Fruit fly (Drosophila melanogaster) whole organism, embryonic: ENCODE results near the gene CG33298.

ENCODE experiments used
- Atf6 ChIP-seq: fragments of 200-800 bp; sonication (Bioruptor generic); IDR thresholded peaks from 2 replicates; pipeline ENCODE4 v1.3.6; 2022; ENCODE audit warnings: missing biosample characterization, missing genetic modification characterization
- C15 ChIP-seq: fragments of 200-800 bp; sonication (Bioruptor generic); IDR thresholded peaks from 3 replicates; pipeline ENCODE4 v1.3.6; 2022; ENCODE audit warnings: missing biosample characterization, missing genetic modification characterization
- CG10431 ChIP-seq: fragments of 200-800 bp; sonication (Bioruptor generic); optimal IDR thresholded peaks from 3 replicates; lab custom pipeline; 2018; ENCODE audit warnings: missing biosample characterization, mild to moderate bottlenecking, missing genetic modification characterization
- CG10543 ChIP-seq: fragments of 200-800 bp; sonication (Bioruptor generic); optimal IDR thresholded peaks from 3 replicates; lab custom pipeline; 2017; ENCODE audit warnings: missing biosample characterization, mild to moderate bottlenecking, missing genetic modification characterization, moderate library complexity
- CG11695 ChIP-seq: fragments of 200-800 bp; sonication (Bioruptor generic); IDR thresholded peaks from 3 replicates; pipeline ENCODE4 v1.3.6; 2022; ENCODE audit warnings: missing biosample characterization, missing genetic modification characterization
- CG12659 ChIP-seq: fragments of 200-800 bp; sonication (Bioruptor generic); optimal IDR thresholded peaks from 3 replicates; lab custom pipeline; 2017; ENCODE audit warnings: mild to moderate bottlenecking, missing biosample characterization, missing genetic modification reagents, missing genetic modification characterization
- CG13123 ChIP-seq: fragments of 200-800 bp; sonication (Bioruptor generic); optimal IDR thresholded peaks from 2 replicates; lab custom pipeline; 2016; ENCODE audit warnings: missing biosample characterization, missing genetic modification characterization
- CG13287 ChIP-seq: fragments of 200-800 bp; sonication (Bioruptor generic); IDR thresholded peaks from 2 replicates; pipeline ENCODE4 v1.3.6; 2022; ENCODE audit warnings: missing biosample characterization, missing genetic modification characterization; ENCODE audit not compliant: partially characterized antibody
- CG15073 ChIP-seq: fragments of 200-800 bp; sonication (Bioruptor generic); optimal IDR thresholded peaks from 2 replicates; lab custom pipeline; 2016; ENCODE audit warnings: missing biosample characterization, missing genetic modification characterization
- CG16813 ChIP-seq: fragments of 200-800 bp; sonication (Bioruptor generic); IDR thresholded peaks from 3 replicates; pipeline ENCODE4 v1.3.6; 2022; ENCODE audit warnings: missing biosample characterization, missing genetic modification characterization; ENCODE audit not compliant: partially characterized antibody
- CG17802 ChIP-seq: fragments of 200-800 bp; sonication (Bioruptor generic); optimal IDR thresholded peaks from 2 replicates; lab custom pipeline; 2018; ENCODE audit warnings: missing biosample characterization, mild to moderate bottlenecking, missing genetic modification characterization, moderate library complexity
- CG2116 ChIP-seq: fragments of 200-800 bp; sonication (Bioruptor generic); optimal IDR thresholded peaks from 3 replicates; lab custom pipeline; 2018; ENCODE audit warnings: missing biosample characterization, mild to moderate bottlenecking, missing genetic modification characterization
- CG2678 ChIP-seq: fragments of 200-800 bp; sonication (Bioruptor generic); optimal IDR thresholded peaks from 3 replicates; lab custom pipeline; 2019; ENCODE audit warnings: missing biosample characterization, mild to moderate bottlenecking, missing genetic modification characterization, moderate library complexity
- CG3163 ChIP-seq: fragments of 200-800 bp; sonication (Bioruptor generic); optimal IDR thresholded peaks from 3 replicates; lab custom pipeline; 2016; ENCODE audit warnings: missing biosample characterization, missing genetic modification characterization
- CG32767 ChIP-seq: fragments of 200-800 bp; sonication (Bioruptor generic); IDR thresholded peaks from 2 replicates; pipeline ENCODE4 v1.3.6; 2022; ENCODE audit warnings: missing biosample characterization, missing genetic modification characterization
- CG33213 ChIP-seq: fragments of 200-800 bp; sonication (Bioruptor generic); optimal IDR thresholded peaks from 3 replicates; lab custom pipeline; 2016; ENCODE audit warnings: missing biosample characterization, missing genetic modification characterization
- CG4820 ChIP-seq: fragments of 200-800 bp; sonication (Bioruptor generic); optimal IDR thresholded peaks from 3 replicates; lab custom pipeline; 2016; ENCODE audit warnings: missing biosample characterization, missing genetic modification characterization
- CG7745 ChIP-seq: fragments of 200-800 bp; sonication (Bioruptor generic); optimal IDR thresholded peaks from 2 replicates; lab custom pipeline; 2018; ENCODE audit warnings: missing biosample characterization, mild to moderate bottlenecking, missing genetic modification characterization, moderate library complexity
- CG8944 ChIP-seq: fragments of 200-800 bp; sonication (Bioruptor generic); optimal IDR thresholded peaks from 3 replicates; lab custom pipeline; 2016; ENCODE audit warnings: missing biosample characterization, missing genetic modification characterization
- CG9215 ChIP-seq: fragments of 200-800 bp; sonication (Bioruptor generic); IDR thresholded peaks from 2 replicates; pipeline ENCODE4 v1.3.6; 2022; ENCODE audit warnings: missing biosample characterization, missing genetic modification characterization
- CG9932 ChIP-seq: fragments of 200-800 bp; sonication (Bioruptor generic); IDR thresholded peaks from 2 replicates; pipeline ENCODE4 v1.3.6; 2022; ENCODE audit warnings: missing biosample characterization, missing genetic modification characterization
- Doc2 ChIP-seq: fragments of 200-800 bp; sonication (Bioruptor generic); IDR thresholded peaks from 2 replicates; pipeline ENCODE4 v1.3.6; 2022; ENCODE audit warnings: missing biosample characterization, missing genetic modification characterization
- Dref ChIP-seq: fragments of 200-800 bp; sonication (Bioruptor generic); IDR thresholded peaks from 2 replicates; pipeline ENCODE4 v1.3.6; 2022; ENCODE audit warnings: missing biosample characterization, missing genetic modification characterization
- E2f2 ChIP-seq: fragments of 200-800 bp; sonication (Bioruptor generic); IDR thresholded peaks from 2 replicates; pipeline ENCODE4 v1.3.6; 2022; ENCODE audit warnings: missing biosample characterization, missing genetic modification characterization
- HLHmδ ChIP-seq: fragments of 200-800 bp; sonication (Bioruptor generic); optimal IDR thresholded peaks from 2 replicates; lab custom pipeline; 2018; ENCODE audit warnings: missing biosample characterization, mild to moderate bottlenecking, missing genetic modification characterization, moderate library complexity
- HmgZ ChIP-seq: fragments of 200-800 bp; sonication (Bioruptor generic); optimal IDR thresholded peaks from 2 replicates; lab custom pipeline; 2018; ENCODE audit warnings: missing biosample characterization, mild to moderate bottlenecking, missing genetic modification characterization
- Hr78 ChIP-seq, 2 experiments: fragments of 200-800 bp in 1 of 2; fragments of >200 bp in 1 of 2; sonication (Bioruptor generic) in 1 of 2; optimal IDR thresholded peaks; 2 replicates each; lab custom pipeline; 2017 to 2019; ENCODE audit warnings: missing biosample characterization in 2 of 2, missing genetic modification characterization in 2 of 2, mild to moderate bottlenecking in 1 of 2, moderate library complexity in 1 of 2
- Meics ChIP-seq: fragments of 200-800 bp; sonication (Bioruptor generic); optimal IDR thresholded peaks from 2 replicates; lab custom pipeline; 2017; ENCODE audit warnings: missing biosample characterization, mild to moderate bottlenecking, missing genetic modification characterization
- TFAM ChIP-seq: fragments of 200-800 bp; sonication (Bioruptor generic); optimal IDR thresholded peaks from 2 replicates; lab custom pipeline; 2017; ENCODE audit warnings: missing biosample characterization, missing genetic modification characterization, inconsistent platforms
- Taf1 ChIP-seq: fragments of 200-800 bp; sonication (Bioruptor generic); IDR thresholded peaks from 2 replicates; pipeline ENCODE4 v1.3.6; 2022; ENCODE audit warnings: missing biosample characterization, missing genetic modification characterization
- bab2 ChIP-seq: fragments of 200-800 bp; sonication (Bioruptor generic); optimal IDR thresholded peaks from 2 replicates; lab custom pipeline; 2016; ENCODE audit warnings: missing biosample characterization, missing genetic modification characterization
- bigmax ChIP-seq: fragments of 200-800 bp; sonication (Bioruptor generic); optimal IDR thresholded peaks from 2 replicates; lab custom pipeline; 2018; ENCODE audit warnings: missing biosample characterization, mild to moderate bottlenecking, missing genetic modification characterization
- br ChIP-seq: fragments of >200 bp; optimal IDR thresholded peaks from 2 replicates; lab custom pipeline; 2017
- btn ChIP-seq: fragments of 200-800 bp; sonication (Bioruptor generic); optimal IDR thresholded peaks from 2 replicates; lab custom pipeline; 2016; ENCODE audit warnings: missing biosample characterization, missing genetic modification characterization
- chif ChIP-seq, 2 experiments: fragments of 200-800 bp; sonication (Bioruptor generic); optimal IDR thresholded peaks; 3 replicates each; lab custom pipeline; 2016; ENCODE audit warnings: missing biosample characterization in 2 of 2, missing genetic modification characterization in 2 of 2
- crp ChIP-seq, 2 experiments: fragments of 200-800 bp; sonication (Bioruptor generic); optimal IDR thresholded peaks; 2 replicates in 1 of 2; 3 replicates in 1 of 2; lab custom pipeline; 2017; ENCODE audit warnings: missing biosample characterization in 2 of 2, missing genetic modification characterization in 2 of 2, mild to moderate bottlenecking in 1 of 2, moderate library complexity in 1 of 2
- dm ChIP-seq: fragments of 200-800 bp; sonication (Bioruptor generic); optimal IDR thresholded peaks from 3 replicates; lab custom pipeline; 2016; ENCODE audit warnings: missing biosample characterization, missing genetic modification characterization
- dmrt99B ChIP-seq: fragments of 200-800 bp; sonication (Bioruptor generic); optimal IDR thresholded peaks from 2 replicates; lab custom pipeline; 2018; ENCODE audit warnings: missing biosample characterization, mild to moderate bottlenecking, missing genetic modification characterization, moderate library complexity
- ewg ChIP-seq: fragments of 200-800 bp; sonication (Bioruptor generic); optimal IDR thresholded peaks from 3 replicates; lab custom pipeline; 2017; ENCODE audit warnings: mild to moderate bottlenecking, missing biosample characterization, missing genetic modification reagents, missing genetic modification characterization
- ftz-f1 ChIP-seq: fragments of 200-800 bp; sonication (Bioruptor generic); optimal IDR thresholded peaks from 2 replicates; lab custom pipeline; 2016; ENCODE audit warnings: missing biosample characterization, missing genetic modification characterization
- gem ChIP-seq: fragments of 200-800 bp; sonication (Bioruptor generic); optimal IDR thresholded peaks from 2 replicates; lab custom pipeline; 2019; ENCODE audit warnings: missing biosample characterization, mild to moderate bottlenecking, missing genetic modification characterization, moderate library complexity
- gro ChIP-seq: fragments of 200-800 bp; sonication (Bioruptor generic); optimal IDR thresholded peaks from 2 replicates; lab custom pipeline; 2016; ENCODE audit warnings: missing biosample characterization, missing genetic modification characterization
- hb ChIP-seq: fragments of 200-800 bp; sonication (Bioruptor generic); IDR thresholded peaks from 3 replicates; pipeline ENCODE4 v1.3.6; 2022; ENCODE audit warnings: missing biosample characterization, missing genetic modification characterization; ENCODE audit not compliant: partially characterized antibody
- hbn ChIP-seq: fragments of 200-800 bp; sonication (Bioruptor generic); IDR thresholded peaks from 2 replicates; pipeline ENCODE4 v1.3.6; 2022; ENCODE audit warnings: missing biosample characterization, missing genetic modification characterization; ENCODE audit not compliant: partially characterized antibody
- her ChIP-seq: fragments of 200-800 bp; sonication (Bioruptor generic); optimal IDR thresholded peaks from 2 replicates; lab custom pipeline; 2016; ENCODE audit warnings: missing biosample characterization, missing genetic modification characterization
- insv ChIP-seq, 2 experiments: fragments of 200-800 bp; sonication (Bioruptor generic); optimal IDR thresholded peaks; 3 replicates each; lab custom pipeline; 2016 to 2018; ENCODE audit warnings: missing biosample characterization in 2 of 2, missing genetic modification characterization in 2 of 2
- lilli ChIP-seq: fragments of 200-800 bp; sonication (Bioruptor generic); optimal IDR thresholded peaks from 3 replicates; lab custom pipeline; 2016; ENCODE audit warnings: missing biosample characterization, missing genetic modification characterization
- onecut ChIP-seq: fragments of 200-800 bp; sonication (Bioruptor generic); IDR thresholded peaks from 2 replicates; pipeline ENCODE4 v1.3.6; 2022; ENCODE audit warnings: missing biosample characterization, missing genetic modification characterization
- repo ChIP-seq: fragments of 200-800 bp; sonication (Bioruptor generic); optimal IDR thresholded peaks from 2 replicates; lab custom pipeline; 2016; ENCODE audit warnings: missing biosample characterization, missing genetic modification characterization
- slp2 ChIP-seq: fragments of 200-800 bp; sonication (Bioruptor generic); optimal IDR thresholded peaks from 2 replicates; lab custom pipeline; 2016; ENCODE audit warnings: missing biosample characterization, missing genetic modification characterization
- wdn ChIP-seq: fragments of 200-800 bp; sonication (Bioruptor generic); IDR thresholded peaks from 2 replicates; pipeline ENCODE4 v1.3.6; 2022; ENCODE audit warnings: missing biosample characterization, missing genetic modification characterization
- zfh1 ChIP-seq: fragments of 200-800 bp; sonication (Bioruptor generic); IDR thresholded peaks from 3 replicates; pipeline ENCODE4 v1.3.6; 2022; ENCODE audit warnings: missing biosample characterization, missing genetic modification characterization

CG33298 gene

DNA sequence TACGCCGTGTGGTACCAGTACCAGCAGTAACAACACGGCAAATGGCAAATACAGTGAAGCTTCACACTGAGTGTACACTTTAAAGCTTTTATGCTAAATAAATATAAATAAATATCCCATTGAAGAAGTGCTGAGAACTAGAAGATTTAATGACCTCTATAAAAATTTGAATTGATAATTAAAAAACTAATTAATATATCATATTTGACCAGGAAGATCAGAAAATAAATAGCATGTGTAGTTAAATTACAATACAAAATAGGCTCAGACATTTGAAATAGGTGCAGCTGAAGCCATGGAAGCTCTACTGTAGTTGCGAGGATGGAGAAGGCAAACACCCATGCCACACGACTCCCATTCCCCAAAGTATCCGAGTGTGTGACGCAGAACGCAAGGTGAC lies 69.3 kb downstream of the CG33298 start (continued):
- TF ChIP-seq Taf1 (GFP tag; lab: Robert Waterston, UW) = no peak
- no peak for TF ChIP-seq CG15073 (GFP tag; lab: Kevin White, UChicago)
- no peak for TF ChIP-seq onecut (GFP tag; lab: Robert Waterston, UW)
- peak; percentile 47 for TF ChIP-seq CG9215 (GFP tag; lab: Robert Waterston, UW)
- TF ChIP-seq CG2678 (tag; lab: Kevin White, UChicago) = peak; percentile 76
- TF ChIP-seq CG33213 (GFP tag; lab: Kevin White, UChicago) = no peak
- peak; percentile 74 for TF ChIP-seq dmrt99B (tag; lab: Kevin White, UChicago)
- TF ChIP-seq br = no peak
- no peak for TF ChIP-seq E2f2
- no peak for TF ChIP-seq ftz-f1 (GFP tag; lab: Kevin White, UChicago)
- TF ChIP-seq CG4820 (GFP tag; lab: Kevin White, UChicago) = no peak
- no peak for TF ChIP-seq crp (GFP tag; optimal IDR thresholded peaks at IDR 0.05; lab: Kevin White, UChicago)
- TF ChIP-seq Meics (GFP tag; lab: Kevin White, UChicago) = peak; percentile 51
- TF ChIP-seq CG7745 (tag; lab: Kevin White, UChicago) = no peak
- no peak for TF ChIP-seq repo
- TF ChIP-seq CG10543 (GFP tag; lab: Kevin White, UChicago) = peak; percentile 16
- 0 out of 2 replicates have a peak, but pooled peaks have one; percentile 33 for TF ChIP-seq CG32767 (GFP tag; lab: Robert Waterston, UW)
- TF ChIP-seq hb = no peak
- no peak for TF ChIP-seq HmgZ (tag; lab: Kevin White, UChicago)
- no peak for TF ChIP-seq dm (GFP tag; lab: Kevin White, UChicago)
- TF ChIP-seq ewg (GFP tag; lab: Kevin White, UChicago) = peak; percentile 20
- TF ChIP-seq CG10431 = no peak
- peak; percentile 31 for TF ChIP-seq CG12659
- TF ChIP-seq CG9932 (GFP tag; lab: Robert Waterston, UW) = peak; percentile 52
- TF ChIP-seq Doc2 = no peak
- no peak for TF ChIP-seq bigmax (GFP tag; lab: Kevin White, UChicago)
- TF ChIP-seq zfh1 (GFP tag; lab: Robert Waterston, UW) = no peak
- TF ChIP-seq CG2116 (GFP tag; lab: Kevin White, UChicago) = no peak
- no peak for TF ChIP-seq insv (GFP tag; optimal IDR thresholded peaks at IDR 0.05; lab: Kevin White, UChicago)
- no peak for TF ChIP-seq C15 (GFP tag; lab: Robert Waterston, UW)
- TF ChIP-seq CG11695 = peak; percentile 49; the same call in 1 of the 3 replicates
- TF ChIP-seq wdn (GFP tag; lab: Robert Waterston, UW) = 0 out of 2 replicates have a peak, but pooled peaks have one; percentile 18
- TF ChIP-seq hbn (GFP tag; lab: Robert Waterston, UW) = no peak
- no peak for TF ChIP-seq gro (GFP tag; lab: Kevin White, UChicago)
- no peak for TF ChIP-seq chif (GFP tag; optimal IDR thresholded peaks at IDR 0.05; lab: Kevin White, UChicago)
- TF ChIP-seq bab2 = no peak
- no peak for TF ChIP-seq Atf6
- TF ChIP-seq CG16813 (GFP tag; lab: Robert Waterston, UW) = no peak
- no peak for TF ChIP-seq Hr78 (GFP tag; optimal IDR thresholded peaks at IDR 0.05; lab: Kevin White, UChicago)
- TF ChIP-seq CG13287 = no peak
- no peak for TF ChIP-seq CG17802 (tag; lab: Kevin White, UChicago)
- TF ChIP-seq lilli (GFP tag; lab: Kevin White, UChicago) = peak; percentile 37
- TF ChIP-seq slp2 (GFP tag; lab: Kevin White, UChicago) = no peak
- TF ChIP-seq CG3163 = no peak
- TF ChIP-seq her (GFP tag; lab: Kevin White, UChicago) = no peak
- TF ChIP-seq CG13123 (GFP tag; lab: Kevin White, UChicago) = no peak
- TF ChIP-seq Dref (GFP tag; lab: Robert Waterston, UW) = no peak
- TF ChIP-seq CG8944 (GFP tag; lab: Kevin White, UChicago) = no peak
- TF ChIP-seq HLHmδ (GFP tag; lab: Kevin White, UChicago) = no peak
- TF ChIP-seq btn = no peak
- TF ChIP-seq TFAM = no peak
- TF ChIP-seq gem (tag; lab: Kevin White, UChicago) = peak; percentile 75
